Fruit fly (Drosophila melanogaster) whole organism, embryonic: ENCODE data around the gene Ufd1.
A peak's percentile ranks its signal among the peaks of the same experiment; 100 is the strongest.

Source experiments
- Adf1 ChIP-seq: fragments of 200-800 bp; sonication (Bioruptor generic); IDR thresholded peaks from 2 replicates; pipeline ENCODE4 v1.3.6; 2022; ENCODE audit warnings: missing biosample characterization, missing genetic modification characterization
- Asciz ChIP-seq: fragments of 200-800 bp; sonication (Bioruptor generic); optimal IDR thresholded peaks from 2 replicates; lab custom pipeline; 2017; ENCODE audit warnings: missing biosample characterization, mild to moderate bottlenecking, missing genetic modification characterization, missing genetic modification reagents
- CG11093 ChIP-seq: fragments of 200-800 bp; sonication (Bioruptor generic); IDR thresholded peaks from 3 replicates; pipeline ENCODE4 v1.3.6; 2022; ENCODE audit warnings: missing biosample characterization, missing genetic modification characterization
- CG11695 ChIP-seq: fragments of 200-800 bp; sonication (Bioruptor generic); IDR thresholded peaks from 3 replicates; pipeline ENCODE4 v1.3.6; 2022; ENCODE audit warnings: missing biosample characterization, missing genetic modification characterization
- CG12219 ChIP-seq: fragments of 200-800 bp; sonication (Bioruptor generic); optimal IDR thresholded peaks from 3 replicates; lab custom pipeline; 2018; ENCODE audit warnings: missing biosample characterization, mild to moderate bottlenecking, missing genetic modification characterization
- CG12391 ChIP-seq: fragments of 200-800 bp; sonication (Bioruptor generic); optimal IDR thresholded peaks from 3 replicates; lab custom pipeline; 2018; ENCODE audit warnings: missing biosample characterization, mild to moderate bottlenecking, missing genetic modification characterization, moderate library complexity
- CG13624 ChIP-seq: fragments of 200-800 bp; sonication (Bioruptor generic); optimal IDR thresholded peaks from 2 replicates; lab custom pipeline; 2016; ENCODE audit warnings: missing biosample characterization, missing genetic modification characterization
- CG15011 ChIP-seq: fragments of 200-800 bp; sonication (Bioruptor generic); optimal IDR thresholded peaks from 3 replicates; lab custom pipeline; 2018; ENCODE audit warnings: missing biosample characterization, mild to moderate bottlenecking, missing genetic modification characterization
- CG15073 ChIP-seq: fragments of 200-800 bp; sonication (Bioruptor generic); optimal IDR thresholded peaks from 2 replicates; lab custom pipeline; 2016; ENCODE audit warnings: missing biosample characterization, missing genetic modification characterization
- CG15696 ChIP-seq: fragments of 200-800 bp; sonication (Bioruptor generic); optimal IDR thresholded peaks from 2 replicates; lab custom pipeline; 2019; ENCODE audit warnings: missing biosample characterization, mild to moderate bottlenecking, missing genetic modification characterization, moderate library complexity
- CG17328 ChIP-seq: fragments of 200-800 bp; sonication (Bioruptor generic); IDR thresholded peaks from 2 replicates; pipeline ENCODE4 v1.3.6; 2022; ENCODE audit warnings: missing biosample characterization, missing genetic modification characterization
- CG17361 ChIP-seq: fragments of 200-800 bp; sonication (Bioruptor generic); IDR thresholded peaks from 3 replicates; pipeline ENCODE4 v1.3.6; 2022; ENCODE audit warnings: missing biosample characterization, missing genetic modification characterization
- CG30431 ChIP-seq: fragments of 200-800 bp; sonication (Bioruptor generic); optimal IDR thresholded peaks from 2 replicates; lab custom pipeline; 2017; ENCODE audit warnings: missing biosample characterization, missing genetic modification characterization
- CG3065 ChIP-seq: fragments of 200-800 bp; sonication (Bioruptor generic); optimal IDR thresholded peaks from 2 replicates; lab custom pipeline; 2016; ENCODE audit warnings: missing biosample characterization, missing genetic modification characterization
- CG34376 ChIP-seq: fragments of 200-800 bp; sonication (Bioruptor generic); optimal IDR thresholded peaks from 2 replicates; lab custom pipeline; 2018; ENCODE audit warnings: missing biosample characterization, mild to moderate bottlenecking, missing genetic modification characterization
- CG3995 ChIP-seq: fragments of 200-800 bp; sonication (Bioruptor generic); optimal IDR thresholded peaks from 3 replicates; lab custom pipeline; 2016; ENCODE audit warnings: missing biosample characterization, missing genetic modification characterization
- CG6254 ChIP-seq: fragments of 200-800 bp; sonication (Bioruptor generic); optimal IDR thresholded peaks from 3 replicates; lab custom pipeline; 2017; ENCODE audit warnings: mild to moderate bottlenecking, missing biosample characterization, missing genetic modification reagents, missing genetic modification characterization
- CG7271 ChIP-seq: fragments of 200-800 bp; sonication (Bioruptor generic); optimal IDR thresholded peaks from 2 replicates; lab custom pipeline; 2018; ENCODE audit warnings: missing biosample characterization, mild to moderate bottlenecking, missing genetic modification characterization, moderate library complexity
- CG7928 ChIP-seq: fragments of 200-800 bp; sonication (Bioruptor generic); optimal IDR thresholded peaks from 2 replicates; lab custom pipeline; 2017; ENCODE audit warnings: missing biosample characterization, mild to moderate bottlenecking, missing genetic modification characterization
- CG7987 ChIP-seq: fragments of 200-800 bp; sonication (Bioruptor generic); optimal IDR thresholded peaks from 2 replicates; lab custom pipeline; 2018; ENCODE audit warnings: missing biosample characterization, mild to moderate bottlenecking, missing genetic modification characterization, moderate library complexity
- CG8478 ChIP-seq: fragments of >200 bp; optimal IDR thresholded peaks from 2 replicates; lab custom pipeline; 2018
- CG9727 ChIP-seq: fragments of 200-800 bp; sonication (Bioruptor generic); optimal IDR thresholded peaks from 3 replicates; lab custom pipeline; 2017; ENCODE audit warnings: missing biosample characterization, mild to moderate bottlenecking, missing genetic modification characterization
- Chrac-16 ChIP-seq: fragments of 200-800 bp; sonication (Bioruptor generic); optimal IDR thresholded peaks from 3 replicates; lab custom pipeline; 2016; ENCODE audit warnings: missing biosample characterization, missing genetic modification characterization
- CrebB ChIP-seq: fragments of 200-800 bp; sonication (Bioruptor generic); optimal IDR thresholded peaks from 3 replicates; lab custom pipeline; 2018; ENCODE audit warnings: missing biosample characterization, mild to moderate bottlenecking, missing genetic modification characterization
- D ChIP-seq, 2 experiments: fragments of 200-800 bp in 1 of 2; fragments of >200 bp in 1 of 2; sonication (Bioruptor generic) in 1 of 2; optimal IDR thresholded peaks; 2 replicates in 1 of 2; 3 replicates in 1 of 2; lab custom pipeline; 2017; ENCODE audit warnings: mild to moderate bottlenecking in 1 of 2, missing biosample characterization in 1 of 2, missing genetic modification characterization in 1 of 2, missing genetic modification reagents in 1 of 2
- D19B ChIP-seq: fragments of 200-800 bp; sonication (Bioruptor generic); optimal IDR thresholded peaks from 2 replicates; lab custom pipeline; 2017; ENCODE audit warnings: missing biosample characterization, mild to moderate bottlenecking, missing genetic modification characterization
- Hmx ChIP-seq: fragments of 200-800 bp; sonication (Bioruptor generic); optimal IDR thresholded peaks from 2 replicates; lab custom pipeline; 2016; ENCODE audit warnings: missing biosample characterization, missing genetic modification characterization
- MESR4 ChIP-seq: fragments of 200-800 bp; sonication (Bioruptor generic); optimal IDR thresholded peaks from 2 replicates; lab custom pipeline; 2018; ENCODE audit warnings: missing biosample characterization, mild to moderate bottlenecking, missing genetic modification characterization, moderate library complexity
- MTF-1 ChIP-seq: fragments of 200-800 bp; sonication (Bioruptor generic); optimal IDR thresholded peaks from 2 replicates; lab custom pipeline; 2018; ENCODE audit warnings: missing biosample characterization, mild to moderate bottlenecking, missing genetic modification characterization, borderline replicate concordance
- Max ChIP-seq: fragments of 200-800 bp; sonication (Bioruptor generic); optimal IDR thresholded peaks from 2 replicates; lab custom pipeline; 2016; ENCODE audit warnings: missing biosample characterization, mild to moderate bottlenecking, missing genetic modification characterization
- Nf-YA ChIP-seq: fragments of 200-800 bp; sonication (Bioruptor generic); IDR thresholded peaks from 2 replicates; pipeline ENCODE4 v1.3.6; 2022; ENCODE audit warnings: missing biosample characterization, missing genetic modification characterization
- Opbp ChIP-seq: fragments of 200-800 bp; sonication (Bioruptor generic); IDR thresholded peaks from 3 replicates; pipeline ENCODE4 v1.3.6; 2022; ENCODE audit warnings: missing biosample characterization, missing genetic modification characterization; ENCODE audit not compliant: partially characterized antibody
- Optix ChIP-seq: fragments of 200-800 bp; sonication (Bioruptor generic); IDR thresholded peaks from 3 replicates; pipeline ENCODE4 v1.3.6; 2022; ENCODE audit warnings: missing biosample characterization, missing genetic modification characterization
- Ptx1 ChIP-seq: fragments of 200-800 bp; sonication (Bioruptor generic); IDR thresholded peaks from 2 replicates; pipeline ENCODE4 v1.3.6; 2022; ENCODE audit warnings: missing biosample characterization, missing genetic modification characterization
- Ravus ChIP-seq: fragments of 200-800 bp; sonication (Bioruptor generic); IDR thresholded peaks from 2 replicates; pipeline ENCODE4 v1.3.6; 2022; ENCODE audit warnings: missing biosample characterization, missing genetic modification characterization
- Sin3A ChIP-seq: fragments of >200 bp; optimal IDR thresholded peaks from 2 replicates; lab custom pipeline; 2018
- ac ChIP-seq: fragments of 200-800 bp; sonication (Bioruptor generic); optimal IDR thresholded peaks from 3 replicates; lab custom pipeline; 2017; ENCODE audit warnings: missing biosample characterization, mild to moderate bottlenecking, missing genetic modification characterization
- ash1 ChIP-seq: fragments of 200-800 bp; sonication (Bioruptor generic); optimal IDR thresholded peaks from 2 replicates; lab custom pipeline; 2018; ENCODE audit warnings: missing biosample characterization, mild to moderate bottlenecking, missing genetic modification characterization
- danr ChIP-seq: fragments of 200-800 bp; sonication (Bioruptor generic); IDR thresholded peaks from 2 replicates; pipeline ENCODE4 v1.3.6; 2022; ENCODE audit warnings: missing biosample characterization, missing genetic modification characterization
- eyg ChIP-seq: fragments of 200-800 bp; sonication (Bioruptor generic); optimal IDR thresholded peaks from 3 replicates; lab custom pipeline; 2016; ENCODE audit warnings: missing biosample characterization, missing genetic modification characterization
- fd64A ChIP-seq: fragments of 200-800 bp; sonication (Bioruptor generic); optimal IDR thresholded peaks from 3 replicates; lab custom pipeline; 2018; ENCODE audit warnings: missing biosample characterization, mild to moderate bottlenecking, missing genetic modification characterization
- fu2 ChIP-seq: fragments of 200-800 bp; sonication (Bioruptor generic); optimal IDR thresholded peaks from 2 replicates; lab custom pipeline; 2016; ENCODE audit warnings: missing biosample characterization, missing genetic modification characterization
- gce ChIP-seq: fragments of 200-800 bp; sonication (Bioruptor generic); IDR thresholded peaks from 3 replicates; pipeline ENCODE4 v1.3.6; 2022; ENCODE audit warnings: missing biosample characterization, missing genetic modification characterization
- her ChIP-seq: fragments of 200-800 bp; sonication (Bioruptor generic); optimal IDR thresholded peaks from 2 replicates; lab custom pipeline; 2016; ENCODE audit warnings: missing biosample characterization, missing genetic modification characterization
- knrl ChIP-seq: fragments of 200-800 bp; sonication (Bioruptor generic); IDR thresholded peaks from 3 replicates; pipeline ENCODE4 v1.3.6; 2022; ENCODE audit warnings: missing biosample characterization, missing genetic modification characterization; ENCODE audit not compliant: partially characterized antibody
- otp ChIP-seq: fragments of 200-800 bp; sonication (Bioruptor generic); IDR thresholded peaks from 3 replicates; pipeline ENCODE4, ENCODE4 v1.3.6; 2022; ENCODE audit warnings: missing biosample characterization, missing genetic modification characterization
- pfk ChIP-seq: fragments of 200-800 bp; sonication (Bioruptor generic); optimal IDR thresholded peaks from 2 replicates; lab custom pipeline; 2018; ENCODE audit warnings: missing biosample characterization, mild to moderate bottlenecking, missing genetic modification characterization, moderate library complexity
- row ChIP-seq: fragments of 200-800 bp; sonication (Bioruptor generic); IDR thresholded peaks from 3 replicates; pipeline ENCODE4 v1.3.6; 2022; ENCODE audit warnings: missing biosample characterization, missing genetic modification characterization
- sim ChIP-seq: fragments of 200-800 bp; sonication (Bioruptor generic); IDR thresholded peaks from 2 replicates; pipeline ENCODE4 v1.3.6; 2022; ENCODE audit warnings: missing biosample characterization, missing genetic modification characterization
- ttk ChIP-seq: fragments of 200-800 bp; sonication (Bioruptor generic); IDR thresholded peaks from 2 replicates; pipeline ENCODE4 v2.1.2; 2022; ENCODE audit warnings: missing biosample characterization, missing genetic modification characterization

Ufd1 gene

dm6 chr3L:11097982-11098663 is 24.9 kb downstream of the Ufd1 start, which contains the start of the genes Irbp18 and APP-BP1 (continued):
- TF ChIP-seq MESR4 (GFP tag; lab: Kevin White, UChicago) (peak; percentile 31), MTF-1 (GFP tag; lab: Kevin White, UChicago) (peak; percentile 66), CG12219 (GFP tag; lab: Kevin White, UChicago) (peak; percentile 91), Asciz (GFP tag; lab: Kevin White, UChicago) (peak; percentile 89), D19B (GFP tag; lab: Kevin White, UChicago) (peak; percentile 86), CG17361 (peak; percentile 97), Chrac-16 (GFP tag; lab: Kevin White, UChicago) (peak; percentile 93), D (optimal IDR thresholded peaks at IDR 0.05; lab: Kevin White, UChicago) (no peak), D (GFP tag; optimal IDR thresholded peaks at IDR 0.05; lab: Kevin White, UChicago) (peak; percentile 92), Nf-YA (GFP tag; lab: Robert Waterston, UW) (peak; percentile 61), CG3065 (GFP tag; lab: Kevin White, UChicago) (peak; percentile 84), CG7271 (tag; lab: Kevin White, UChicago) (peak; percentile 55), fu2 (GFP tag; lab: Kevin White, UChicago) (peak; percentile 92), gce (GFP tag; lab: Robert Waterston, UW) (peak; percentile 71; the same call in 2 of the 3 replicates), Ravus (GFP tag; lab: Robert Waterston, UW) (peak; percentile 76), CG15696 (tag; lab: Kevin White, UChicago) (peak; percentile 73), eyg (peak; percentile 79), CG3995 (GFP tag; lab: Kevin White, UChicago) (peak; percentile 64), CG8478 (lab: Kevin White, UChicago) (no peak), fd64A (GFP tag; lab: Kevin White, UChicago) (peak; percentile 81), CG7987 (GFP tag; lab: Kevin White, UChicago) (peak; percentile 85), CG9727 (GFP tag; lab: Kevin White, UChicago) (peak; percentile 96), row (GFP tag; lab: Robert Waterston, UW) (peak; percentile 88), her (GFP tag; lab: Kevin White, UChicago) (peak; percentile 88), CG6254 (GFP tag; lab: Kevin White, UChicago) (peak; percentile 84), Opbp (GFP tag; lab: Robert Waterston, UW) (no peak), Adf1 (GFP tag; lab: Robert Waterston, UW) (peak; percentile 72), Max (GFP tag; lab: Kevin White, UChicago) (peak; percentile 97), Ptx1 (GFP tag; lab: Robert Waterston, UW) (peak; percentile 90), pfk (peak; percentile 17), CG7928 (peak; percentile 69), ash1 (peak; percentile 11), Sin3A (peak; percentile 87), CG12391 (peak; percentile 96), CG11093 (GFP tag; lab: Robert Waterston, UW) (peak; percentile 71; the same call in 1 of the 3 replicates), CG30431 (GFP tag; lab: Kevin White, UChicago) (peak; percentile 94), otp (GFP tag; lab: Robert Waterston, UW) (peak; percentile 80; the same call in 2 of the 3 replicates), CG13624 (GFP tag; lab: Kevin White, UChicago) (peak; percentile 95), CG15073 (GFP tag; lab: Kevin White, UChicago) (peak; percentile 45), Optix (GFP tag; lab: Robert Waterston, UW) (peak; percentile 85), ttk (GFP tag; lab: Robert Waterston, UW) (peak; percentile 75), Hmx (GFP tag; lab: Kevin White, UChicago) (peak; percentile 93), CG17328 (peak; percentile 81), danr (GFP tag; lab: Robert Waterston, UW) (peak; percentile 81), CG15011 (GFP tag; lab: Kevin White, UChicago) (peak; percentile 91), CrebB (tag; lab: Kevin White, UChicago) (peak; percentile 83), knrl (GFP tag; lab: Robert Waterston, UW) (no peak), CG11695 (peak; percentile 91), CG34376 (GFP tag; lab: Kevin White, UChicago) (peak; percentile 95), sim (GFP tag; lab: Robert Waterston, UW) (peak; percentile 68; the same call in 1 of the 2 replicates), ac (GFP tag; lab: Kevin White, UChicago) (peak; percentile 67)
